Comparison of ENCODE assay signal across 1 fruit fly cellular context in the genomic region with DNA sequence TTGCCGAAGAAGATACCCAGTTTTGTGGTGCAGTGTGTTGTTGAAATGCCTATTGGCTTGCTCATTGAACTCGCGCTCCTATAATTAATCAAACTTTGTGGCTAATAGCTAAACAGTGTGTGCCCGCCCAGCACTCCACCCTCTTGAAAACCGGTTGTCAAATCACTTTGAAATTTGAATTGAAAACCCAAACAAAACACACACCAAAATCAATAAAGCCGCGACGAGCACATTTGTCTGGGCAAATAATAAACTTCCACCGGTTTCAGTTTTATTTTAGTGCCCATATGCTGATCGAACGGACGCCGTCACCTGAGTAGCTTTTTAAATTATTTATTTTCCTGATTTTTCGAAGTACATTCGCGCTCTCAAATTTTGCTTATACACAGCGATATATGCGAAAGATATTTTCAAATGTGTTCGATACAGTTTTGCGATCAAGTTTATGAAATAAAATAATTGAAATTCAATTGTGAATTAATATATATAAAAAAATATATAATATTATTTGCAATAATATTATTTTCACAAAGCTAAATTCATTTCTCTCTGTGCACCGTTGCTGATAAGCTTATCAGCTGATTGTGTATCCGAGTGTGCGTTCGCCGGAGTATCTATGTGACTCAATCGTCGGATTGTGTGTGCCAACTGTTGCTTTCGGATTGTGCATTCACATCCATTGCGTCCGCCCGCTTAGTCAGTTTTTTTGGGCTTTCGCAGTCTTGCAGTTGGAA.
A peak's percentile ranks its signal among the peaks of the same experiment; 100 is the strongest.
TF ChIP-seq lines count a peak whose summit lies in the region.

No protein-coding gene starts in this region.

TF ChIP-seq in whole organism, embryonic, 481 proteins besides CTCF, POLR2A, EP300 and RAD21 (continued from another document):
- peak; percentile 41; the same call in 1 of the 2 replicates for TF ChIP-seq sens-2 (GFP tag; IDR thresholded peaks at IDR 0.05; lab: Robert Waterston, UW)
- TF ChIP-seq lab (GFP tag; optimal IDR thresholded peaks at IDR 0.05; lab: Kevin White, UChicago), result peak; percentile 91
- peak; percentile 82 for TF ChIP-seq HLH3B (GFP tag; IDR thresholded peaks at IDR 0.05; lab: Robert Waterston, UW)
- TF ChIP-seq usp (GFP tag; optimal IDR thresholded peaks at IDR 0.05; lab: Kevin White, UChicago), result no peak
- no peak for TF ChIP-seq Myb (GFP tag; optimal IDR thresholded peaks at IDR 0.05; lab: Kevin White, UChicago)
- TF ChIP-seq CG13775 (GFP tag; optimal IDR thresholded peaks at IDR 0.05; lab: Kevin White, UChicago), result peak; percentile 56
- peak; percentile 84 for TF ChIP-seq CG17385 (GFP tag; optimal IDR thresholded peaks at IDR 0.05; lab: Kevin White, UChicago)
- peak; percentile 82 for TF ChIP-seq CG32767 (GFP tag; IDR thresholded peaks at IDR 0.05; lab: Robert Waterston, UW)
- peak in 1 of 2 experiments; percentile 52 for TF ChIP-seq crp (GFP tag; optimal IDR thresholded peaks at IDR 0.05; lab: Kevin White, UChicago)
- no peak for TF ChIP-seq CG17912 (GFP tag; optimal IDR thresholded peaks at IDR 0.05; lab: Kevin White, UChicago)
- TF ChIP-seq oc (tag; optimal IDR thresholded peaks at IDR 0.05; lab: Kevin White, UChicago), result no peak
- peak; percentile 76 for TF ChIP-seq CG1233 (GFP tag; optimal IDR thresholded peaks at IDR 0.05; lab: Kevin White, UChicago)
- TF ChIP-seq B-H1 (GFP tag; IDR thresholded peaks at IDR 0.05; lab: Robert Waterston, UW), result peak; percentile 46; the same call in 2 of the 3 replicates
- TF ChIP-seq inv (GFP tag; IDR thresholded peaks at IDR 0.05; lab: Robert Waterston, UW; ENCODE audit: partially characterized antibody), result no peak
- peak in 1 of 2 experiments; percentile 47 for TF ChIP-seq insv (GFP tag; optimal IDR thresholded peaks at IDR 0.05; lab: Kevin White, UChicago)
- TF ChIP-seq Bgb (GFP tag; IDR thresholded peaks at IDR 0.05; lab: Robert Waterston, UW; ENCODE audit: partially characterized antibody), result no peak
- no peak for TF ChIP-seq toy (GFP tag; IDR thresholded peaks at IDR 0.05; lab: Robert Waterston, UW)
- TF ChIP-seq CG10209 (GFP tag; optimal IDR thresholded peaks at IDR 0.05; lab: Kevin White, UChicago), result peak; percentile 84
- TF ChIP-seq fd64A (GFP tag; optimal IDR thresholded peaks at IDR 0.05; lab: Kevin White, UChicago), result peak; percentile 4
- peak; percentile 84; the same call in 2 of the 3 replicates for TF ChIP-seq ci (GFP tag; IDR thresholded peaks at IDR 0.05; lab: Robert Waterston, UW)
- no peak for TF ChIP-seq Atf-2 (GFP tag; optimal IDR thresholded peaks at IDR 0.05; lab: Kevin White, UChicago)
- TF ChIP-seq Dip3 (GFP tag; optimal IDR thresholded peaks at IDR 0.05; lab: Kevin White, UChicago), result no peak
- peak; percentile 88 for TF ChIP-seq CG11504 (tag; optimal IDR thresholded peaks at IDR 0.05; lab: Kevin White, UChicago)
- peak; percentile 37 for TF ChIP-seq HLH54F (GFP tag; optimal IDR thresholded peaks at IDR 0.05; lab: Kevin White, UChicago)
- peak; percentile 33 for TF ChIP-seq CG30020 (tag; optimal IDR thresholded peaks at IDR 0.05; lab: Kevin White, UChicago)
- peak in 1 of 2 experiments; percentile 46 for TF ChIP-seq Hr78 (GFP tag; optimal IDR thresholded peaks at IDR 0.05; lab: Kevin White, UChicago)
- TF ChIP-seq MBD-R2 (GFP tag; IDR thresholded peaks at IDR 0.05; lab: Robert Waterston, UW), result peak; percentile 42; the same call in 1 of the 2 replicates
- TF ChIP-seq CG9797 (GFP tag; optimal IDR thresholded peaks at IDR 0.05; lab: Kevin White, UChicago), result peak; percentile 7
- peak; percentile 40 for TF ChIP-seq MTF-1 (GFP tag; optimal IDR thresholded peaks at IDR 0.05; lab: Kevin White, UChicago; ENCODE audit: borderline replicate concordance)
- TF ChIP-seq CG2875 (GFP tag; optimal IDR thresholded peaks at IDR 0.05; lab: Kevin White, UChicago), result peak; percentile 73
- peak; percentile 61 for TF ChIP-seq CG18764 (GFP tag; optimal IDR thresholded peaks at IDR 0.05; lab: Kevin White, UChicago)
- peak; percentile 42; the same call in 1 of the 2 replicates for TF ChIP-seq CG17612 (GFP tag; IDR thresholded peaks at IDR 0.05; lab: Robert Waterston, UW)
- peak; percentile 69; the same call in 2 of the 3 replicates for TF ChIP-seq Dbx (GFP tag; IDR thresholded peaks at IDR 0.05; lab: Robert Waterston, UW)
- 0 out of 2 replicates have a peak, but pooled peaks have one; percentile 36 for TF ChIP-seq bowl (GFP tag; IDR thresholded peaks at IDR 0.05; lab: Robert Waterston, UW)
- peak; percentile 58 for TF ChIP-seq CG12155 (GFP tag; optimal IDR thresholded peaks at IDR 0.05; lab: Kevin White, UChicago)
- no peak for TF ChIP-seq hb (GFP tag; IDR thresholded peaks at IDR 0.05; lab: Robert Waterston, UW; ENCODE audit: partially characterized antibody)
- peak; percentile 32 for TF ChIP-seq CG5245 (GFP tag; optimal IDR thresholded peaks at IDR 0.05; lab: Kevin White, UChicago)
- TF ChIP-seq CG10366 (GFP tag; IDR thresholded peaks at IDR 0.05; lab: Robert Waterston, UW), result peak; percentile 74
- TF ChIP-seq Opbp (GFP tag; IDR thresholded peaks at IDR 0.05; lab: Robert Waterston, UW; ENCODE audit: partially characterized antibody), result no peak
- peak; percentile 62 for TF ChIP-seq exex (tag; optimal IDR thresholded peaks at IDR 0.05; lab: Kevin White, UChicago)
- peak; percentile 84 for TF ChIP-seq Blimp-1 (GFP tag; optimal IDR thresholded peaks at IDR 0.05; lab: Kevin White, UChicago)
- TF ChIP-seq nmo (GFP tag; optimal IDR thresholded peaks at IDR 0.05; lab: Kevin White, UChicago), result peak; percentile 86
- TF ChIP-seq PHDP (tag; optimal IDR thresholded peaks at IDR 0.05; lab: Kevin White, UChicago), result peak; percentile 87
- peak; percentile 82 for TF ChIP-seq CG13424 (tag; optimal IDR thresholded peaks at IDR 0.05; lab: Kevin White, UChicago)
- TF ChIP-seq CG2712 (tag; optimal IDR thresholded peaks at IDR 0.05; lab: Kevin White, UChicago), result peak; percentile 89
- TF ChIP-seq CG4820 (GFP tag; optimal IDR thresholded peaks at IDR 0.05; lab: Kevin White, UChicago), result peak; percentile 50
- peak; percentile 90 for TF ChIP-seq row (GFP tag; IDR thresholded peaks at IDR 0.05; lab: Robert Waterston, UW)
- peak; percentile 22 for TF ChIP-seq CG3065 (GFP tag; optimal IDR thresholded peaks at IDR 0.05; lab: Kevin White, UChicago)
- no peak for TF ChIP-seq NC2α (GFP tag; optimal IDR thresholded peaks at IDR 0.05; lab: Kevin White, UChicago)
- TF ChIP-seq ap (GFP tag; IDR thresholded peaks at IDR 0.05; lab: Robert Waterston, UW), result peak; percentile 63; the same call in 1 of the 2 replicates
- TF ChIP-seq Kr (GFP tag; optimal IDR thresholded peaks at IDR 0.05; lab: Kevin White, UChicago), result no peak
- peak; percentile 53 for TF ChIP-seq zen (tag; optimal IDR thresholded peaks at IDR 0.05; lab: Kevin White, UChicago)
- peak; percentile 90 for TF ChIP-seq CG7839 (tag; optimal IDR thresholded peaks at IDR 0.05; lab: Kevin White, UChicago)
- peak; percentile 58 for TF ChIP-seq CG1529 (GFP tag; optimal IDR thresholded peaks at IDR 0.05; lab: Kevin White, UChicago)
